Worm (Caenorhabditis elegans): ENCODE measurements around the gene F42F12.3.

DNA sequence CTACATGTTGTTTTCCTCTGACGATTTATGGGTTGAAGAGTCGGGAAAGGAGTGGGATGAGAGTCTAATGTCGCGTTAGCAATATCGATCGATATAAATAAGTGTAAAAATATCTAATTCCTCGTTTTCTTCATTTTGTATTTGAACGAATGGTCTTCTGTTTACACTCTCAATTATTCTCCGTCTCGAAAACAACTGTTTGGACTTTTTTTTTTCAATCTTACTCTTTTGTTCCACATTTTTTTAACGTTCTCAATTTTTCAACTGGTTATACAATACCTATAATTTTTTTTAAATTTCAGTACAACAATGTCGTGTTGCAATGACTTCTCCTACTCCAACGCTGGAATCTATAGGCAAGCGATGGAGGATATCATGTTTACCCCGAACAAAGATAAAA is 29.0 kb upstream of the F42F12.3 start, which contains the start of gene F17A2.13:
- TF ChIP-seq nhr-237 (tag; optimal IDR thresholded peaks at IDR 0.05) (no peak), mab-5 (tag; optimal IDR thresholded peaks at IDR 0.05) (no peak), pha-4 (tag; optimal IDR thresholded peaks at IDR 0.05) (no peak), nhr-28 (tag; optimal IDR thresholded peaks at IDR 0.05) (no peak), ztf-11 (tag; optimal IDR thresholded peaks at IDR 0.05) (no peak), unc-39 (tag; optimal IDR thresholded peaks at IDR 0.05) (no peak), ces-1 (GFP tag; optimal IDR thresholded peaks at IDR 0.05) (no peak), nhr-76 (tag; optimal IDR thresholded peaks at IDR 0.05) (no peak)
